Worm (Caenorhabditis elegans) whole organism, L2 larva: ENCODE data around the gene npp-21.

Source experiments
- R02D3.7 ChIP-seq: fragments of 150-350 bp; optimal IDR thresholded peaks from 2 replicates; lab custom pipeline; 2014; ENCODE audit warnings: missing biosample characterization, missing genetic modification characterization
- ZK546.5 ChIP-seq: sonication (generic microtip); optimal IDR thresholded peaks from 2 replicates; lab custom pipeline; 2017; ENCODE audit warnings: missing biosample characterization, missing genetic modification characterization
- nhr-10 ChIP-seq: sonication (generic microtip); optimal IDR thresholded peaks from 2 replicates; lab custom pipeline; 2017; ENCODE audit warnings: missing biosample characterization, missing genetic modification characterization
- nhr-11 ChIP-seq: fragments of 150-350 bp; optimal IDR thresholded peaks from 2 replicates; lab custom pipeline; 2014; ENCODE audit warnings: missing biosample characterization, missing genetic modification characterization
- sma-3 ChIP-seq: sonication (generic microtip); optimal IDR thresholded peaks from 2 replicates; lab custom pipeline; 2016; ENCODE audit warnings: missing genetic modification reagents, missing genetic modification characterization, missing compliant biosample characterization
- snpc-4 ChIP-seq: fragments of 150-350 bp; optimal IDR thresholded peaks from 2 replicates; lab custom pipeline; 2014; ENCODE audit warnings: missing biosample characterization, missing genetic modification characterization
- unc-39 ChIP-seq: fragments of 150-350 bp; optimal IDR thresholded peaks from 2 replicates; lab custom pipeline; 2014; ENCODE audit warnings: missing biosample characterization, missing genetic modification characterization
- unc-62 ChIP-seq: fragments of 150-350 bp; optimal IDR thresholded peaks from 2 replicates; lab custom pipeline; 2014; ENCODE audit warnings: missing biosample characterization, missing genetic modification reagents, missing genetic modification characterization

DNA sequence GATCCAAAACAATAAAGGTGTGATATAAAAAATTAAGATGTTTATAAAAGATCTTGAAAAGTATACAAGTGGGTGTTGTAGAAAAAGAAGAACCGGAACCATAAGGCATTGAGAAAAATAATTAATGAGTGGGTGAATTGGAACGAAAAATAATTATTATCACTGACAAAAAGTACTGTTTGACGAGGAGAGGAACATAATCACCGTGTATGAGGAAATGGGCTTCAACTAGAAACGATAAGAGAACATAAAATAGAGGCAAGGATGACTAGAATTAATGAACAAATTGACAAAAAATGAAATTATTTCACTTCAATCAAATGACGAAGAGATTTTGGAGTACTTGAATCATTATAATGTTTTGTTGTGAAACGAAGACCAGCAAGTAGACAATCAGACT is 18.8 kb downstream of the npp-21 start:
- no peak for TF ChIP-seq ZK546.5 (tag; lab: Kevin White, UChicago)
- TF ChIP-seq R02D3.7, result no peak
- no peak for TF ChIP-seq unc-62 (GFP tag; lab: Kevin White, UChicago)
- no peak for TF ChIP-seq nhr-10
- no peak for TF ChIP-seq unc-39
- no peak for TF ChIP-seq nhr-11 (tag; lab: Kevin White, UChicago)
- no peak for TF ChIP-seq sma-3 (GFP tag; lab: Kevin White, UChicago)
- TF ChIP-seq snpc-4, result no peak
